Worm (Caenorhabditis elegans) whole organism, midembryonic: ENCODE results near the gene nhr-193.
"Not testable (repeated sequence)": the region's sequence is repeated elsewhere in the genome, so short reads cannot be mapped to it uniquely, and the experiment has no call there.

ENCODE experiments used
- T22C8.4 ChIP-seq: fragments of 200-800 bp; sonication (Bioruptor generic); IDR thresholded peaks from 2 replicates; pipeline ENCODE4 v1.3.6; 2022; ENCODE audit warnings: missing genetic modification characterization, missing compliant biosample characterization
- cog-1 ChIP-seq: sonication (generic microtip); optimal IDR thresholded peaks from 2 replicates; lab custom pipeline; 2016; ENCODE audit warnings: missing genetic modification characterization, missing compliant biosample characterization
- flt-1 ChIP-seq: fragments of 200-800 bp; sonication (Bioruptor generic); IDR thresholded peaks from 2 replicates; pipeline ENCODE4 v1.3.6; 2022; ENCODE audit warnings: missing genetic modification characterization, missing compliant biosample characterization
- klf-2 ChIP-seq: fragments of 200-800 bp; sonication (Bioruptor generic); conservative IDR thresholded peaks from 2 replicates; pipeline ENCODE4 v1.3.6; 2022; ENCODE audit warnings: missing genetic modification reagents, missing genetic modification characterization, missing compliant biosample characterization
- med-1 ChIP-seq: sonication (generic microtip); optimal IDR thresholded peaks from 2 replicates; lab custom pipeline; 2017; ENCODE audit warnings: missing genetic modification characterization, mild to moderate bottlenecking, missing compliant biosample characterization, antibody characterized with exemption, missing genetic modification reagents; ENCODE audit not compliant: insufficient read depth
- ref-1 ChIP-seq: fragments of 200-800 bp; sonication (Bioruptor generic); conservative IDR thresholded peaks from 2 replicates; pipeline ENCODE4 v1.3.6; 2022; ENCODE audit warnings: missing genetic modification reagents, missing genetic modification characterization, missing compliant biosample characterization
- tab-1 ChIP-seq: fragments of 200-800 bp; sonication (Bioruptor generic); IDR thresholded peaks from 2 replicates; pipeline ENCODE4 v1.3.6; 2022; ENCODE audit warnings: missing genetic modification characterization, missing compliant biosample characterization
- ztf-23 ChIP-seq: fragments of 200-800 bp; sonication (Bioruptor generic); IDR thresholded peaks from 2 replicates; pipeline ENCODE4 v1.3.6; 2022; ENCODE audit warnings: missing genetic modification reagents, missing genetic modification characterization, missing compliant biosample characterization
- ztf-29 ChIP-seq: fragments of 200-800 bp; sonication (Bioruptor generic); IDR thresholded peaks from 2 replicates; pipeline ENCODE4 v1.3.6; 2022; ENCODE audit warnings: missing genetic modification reagents, missing genetic modification characterization, missing compliant biosample characterization

nhr-193 gene

ce11 chrV:16315004-16315403, 27.1 kb upstream of the nhr-193 start, which contains the start of gene str-214:
TSS of gene str-214 (plus strand) at chrV:16315304.
- TF ChIP-seq med-1 (GFP tag; lab: Kevin White, UChicago) (no peak), klf-2 (GFP tag; lab: Robert Waterston, UW) (no peak), flt-1 (GFP tag; lab: Robert Waterston, UW) (no peak), cog-1 (tag; lab: Kevin White, UChicago) (no peak), ztf-23 (GFP tag; lab: Robert Waterston, UW) (no peak), ztf-29 (GFP tag; lab: Robert Waterston, UW) (no peak), tab-1 (GFP tag; lab: Robert Waterston, UW) (no peak), ref-1 (no peak), T22C8.4 (GFP tag; lab: Robert Waterston, UW) (no peak)

- TF ChIP-seq flt-1 (GFP tag; lab: Robert Waterston, UW): no peak
- TF ChIP-seq med-1 (GFP tag; lab: Kevin White, UChicago): no peak
- TF ChIP-seq ref-1: no peak
- TF ChIP-seq ztf-29 (GFP tag; lab: Robert Waterston, UW): no peak
- TF ChIP-seq tab-1 (GFP tag; lab: Robert Waterston, UW): no peak
- no peak for TF ChIP-seq ztf-23 (GFP tag; lab: Robert Waterston, UW)
- no peak for TF ChIP-seq cog-1 (tag; lab: Kevin White, UChicago)
- TF ChIP-seq T22C8.4 (GFP tag; lab: Robert Waterston, UW): no peak
- no peak for TF ChIP-seq klf-2 (GFP tag; lab: Robert Waterston, UW)
Measured at ce11 chrV:16317244-16317643, 24.9 kb upstream of the nhr-193 start, which contains the start of gene srh-180. TSS of gene srh-180 (plus strand) at chrV:16317544.

- TF ChIP-seq med-1 (GFP tag; lab: Kevin White, UChicago): no peak
- TF ChIP-seq flt-1 (GFP tag; lab: Robert Waterston, UW): no peak
- no peak for TF ChIP-seq klf-2 (GFP tag; lab: Robert Waterston, UW)
- TF ChIP-seq cog-1 (tag; lab: Kevin White, UChicago): no peak
- TF ChIP-seq ref-1: no peak
Measured at ce11 chrV:16322155-16322554, 20.0 kb upstream of the nhr-193 start.

ce11 chrV:16328849-16329248, 13.3 kb upstream of the nhr-193 start, which contains the start of gene F57G8.7:
TSS of gene F57G8.7 (plus strand) at chrV:16329149.
- TF ChIP-seq cog-1 (tag; lab: Kevin White, UChicago) (no peak), ztf-23 (GFP tag; lab: Robert Waterston, UW) (no peak), tab-1 (GFP tag; lab: Robert Waterston, UW) (no peak), ztf-29 (GFP tag; lab: Robert Waterston, UW) (no peak), klf-2 (GFP tag; lab: Robert Waterston, UW) (no peak), ref-1 (no peak), T22C8.4 (GFP tag; lab: Robert Waterston, UW) (no peak), flt-1 (GFP tag; lab: Robert Waterston, UW) (no peak)

ce11 chrV:16333412-16333811, 8.7 kb upstream of the nhr-193 start, which contains the start of gene srh-167:
TSS of gene srh-167 (plus strand) at chrV:16333712.
- TF ChIP-seq ztf-29 (GFP tag; lab: Robert Waterston, UW): no peak
- no peak for TF ChIP-seq T22C8.4 (GFP tag; lab: Robert Waterston, UW)
- TF ChIP-seq ztf-23 (GFP tag; lab: Robert Waterston, UW): no peak
- no peak for TF ChIP-seq flt-1 (GFP tag; lab: Robert Waterston, UW)
- no peak for TF ChIP-seq med-1 (GFP tag; lab: Kevin White, UChicago)
- no peak for TF ChIP-seq tab-1 (GFP tag; lab: Robert Waterston, UW)
- no peak for TF ChIP-seq ref-1
- TF ChIP-seq klf-2 (GFP tag; lab: Robert Waterston, UW): no peak
- no peak for TF ChIP-seq cog-1 (tag; lab: Kevin White, UChicago)

ce11 chrV:16336326-16336725, 5.8 kb upstream of the nhr-193 start, which contains the start of gene srw-87:
TSS of gene srw-87 (plus strand) at chrV:16336626.
- no peak for TF ChIP-seq tab-1 (GFP tag; lab: Robert Waterston, UW)

ce11 chrV:16338287-16339092, 3.6 kb upstream of the nhr-193 start, which contains the start of gene slc-9B.2:
TSS of gene slc-9B.2 (plus strand) at chrV:16339042.
- not testable (repeated sequence) for TF ChIP-seq flt-1, ztf-23, ztf-29 (GFP tag; lab: Robert Waterston, UW)

- TF ChIP-seq klf-2 (GFP tag; lab: Robert Waterston, UW): 0 out of 2 replicates have a peak, but pooled peaks have one; percentile 43
Measured at ce11 chrV:16341497-16342257, 431 bp upstream of the nhr-193 start.

ce11 chrV:16346406-16347108, 4.4 kb downstream of the nhr-193 start, which contains the start of the genes W08G11.5 and W08G11.1:
TSS of gene W08G11.5 (minus strand) at chrV:16346506.
TSS of gene W08G11.1 (plus strand) at chrV:16347058.
- TF ChIP-seq klf-2 (GFP tag; lab: Robert Waterston, UW) (no peak), T22C8.4 (GFP tag; lab: Robert Waterston, UW) (no peak), ref-1 (no peak), tab-1 (GFP tag; lab: Robert Waterston, UW) (no peak), ztf-23 (GFP tag; lab: Robert Waterston, UW) (no peak), med-1 (GFP tag; lab: Kevin White, UChicago) (no peak), ztf-29 (GFP tag; lab: Robert Waterston, UW) (no peak), flt-1 (GFP tag; lab: Robert Waterston, UW) (no peak), cog-1 (tag; lab: Kevin White, UChicago) (no peak)
